Fruit fly (Drosophila melanogaster) S2 (cell line): ENCODE results near the gene Ras64B.

Experiments
- CG8478 ChIP-seq: fragments of >200 bp; optimal IDR thresholded peaks from 2 replicates; lab custom pipeline; 2018
- CTCF ChIP-seq, 2 experiments: fragments of >200 bp; optimal IDR thresholded peaks; 2 replicates each; lab custom pipeline; 2018

The Ras64B gene

dm6 chr3L:4115701-4116100 lies 23.2 kb upstream of the Ras64B start:
- no peak for TF ChIP-seq CTCF (optimal IDR thresholded peaks at IDR 0.05; lab: Kevin White, UChicago)
- TF ChIP-seq CG8478 (lab: Kevin White, UChicago) = no peak

dm6 chr3L:4116490-4117367 lies 22.1 kb upstream of the Ras64B start:
- TF ChIP-seq CTCF (optimal IDR thresholded peaks at IDR 0.05; lab: Kevin White, UChicago) (no peak), CG8478 (lab: Kevin White, UChicago) (no peak)

DNA sequence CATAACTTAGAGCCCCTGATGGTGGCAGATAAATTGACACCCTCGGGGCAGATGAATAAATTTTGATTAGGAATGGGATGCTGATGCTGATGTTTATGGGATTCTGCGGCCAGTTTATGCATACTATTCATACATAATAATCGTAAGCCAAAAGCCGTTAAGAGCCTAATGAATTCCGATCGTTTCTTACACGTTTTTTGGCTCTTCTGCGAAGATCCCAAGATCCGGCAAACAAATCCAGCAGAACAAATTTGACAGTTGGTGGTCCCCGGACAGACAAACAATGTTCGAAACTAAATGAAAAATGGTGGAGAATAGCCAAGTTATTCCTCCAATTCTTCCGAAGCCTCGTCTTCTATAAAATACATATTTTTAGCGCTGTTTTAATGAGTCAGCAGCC lies 21.4 kb upstream of the Ras64B start:
- no peak for TF ChIP-seq CTCF (optimal IDR thresholded peaks at IDR 0.05; lab: Kevin White, UChicago)
- no peak for TF ChIP-seq CG8478 (lab: Kevin White, UChicago)

DNA sequence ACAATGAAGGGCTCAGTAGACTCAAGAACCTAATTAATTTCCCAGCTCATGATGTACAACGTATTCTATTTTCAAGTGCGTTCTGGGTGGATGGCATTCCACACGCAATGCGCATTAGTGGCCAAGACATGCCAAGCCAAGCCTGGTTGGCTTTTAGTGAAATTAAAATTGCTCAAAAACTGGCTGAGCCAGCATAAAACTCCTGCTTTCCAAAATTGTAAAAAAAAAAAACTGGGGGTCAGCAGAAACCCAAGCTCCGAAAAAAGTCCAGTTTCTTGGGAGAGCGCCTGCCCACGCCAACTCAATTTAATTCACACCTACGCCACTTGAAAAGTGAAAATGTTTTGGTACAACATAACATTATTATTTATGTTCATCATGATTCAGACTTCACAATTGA lies 20.5 kb upstream of the Ras64B start:
- no peak for TF ChIP-seq CG8478 (lab: Kevin White, UChicago)
- TF ChIP-seq CTCF (optimal IDR thresholded peaks at IDR 0.05; lab: Kevin White, UChicago) = no peak

dm6 chr3L:4119636-4120357 lies 19.1 kb upstream of the Ras64B start:
- TF ChIP-seq CTCF (optimal IDR thresholded peaks at IDR 0.05; lab: Kevin White, UChicago) = no peak
- TF ChIP-seq CG8478 (lab: Kevin White, UChicago) = no peak

dm6 chr3L:4120358-4121349 lies 18.2 kb upstream of the Ras64B start:
- no peak for TF ChIP-seq CTCF (optimal IDR thresholded peaks at IDR 0.05; lab: Kevin White, UChicago)
- no peak for TF ChIP-seq CG8478 (lab: Kevin White, UChicago)

DNA sequence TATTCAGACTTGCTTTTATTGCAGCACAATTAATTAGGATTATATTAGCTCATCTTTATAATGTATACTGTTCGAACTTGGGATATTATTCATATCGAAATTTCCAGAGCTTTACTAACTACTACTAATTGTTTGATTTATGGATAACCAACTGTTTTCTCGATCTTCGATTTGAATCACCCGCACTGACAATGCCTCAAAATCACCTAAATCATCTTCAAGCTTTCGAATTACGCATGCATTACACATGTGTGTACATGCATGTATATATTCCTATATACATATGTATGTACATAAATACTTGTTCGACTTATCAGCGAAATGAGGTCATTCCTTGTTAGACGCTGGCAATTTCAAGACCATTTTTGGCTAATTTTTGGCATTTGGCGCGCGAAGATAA lies 17.3 kb upstream of the Ras64B start:
- TF ChIP-seq CG8478 (lab: Kevin White, UChicago) = no peak

DNA sequence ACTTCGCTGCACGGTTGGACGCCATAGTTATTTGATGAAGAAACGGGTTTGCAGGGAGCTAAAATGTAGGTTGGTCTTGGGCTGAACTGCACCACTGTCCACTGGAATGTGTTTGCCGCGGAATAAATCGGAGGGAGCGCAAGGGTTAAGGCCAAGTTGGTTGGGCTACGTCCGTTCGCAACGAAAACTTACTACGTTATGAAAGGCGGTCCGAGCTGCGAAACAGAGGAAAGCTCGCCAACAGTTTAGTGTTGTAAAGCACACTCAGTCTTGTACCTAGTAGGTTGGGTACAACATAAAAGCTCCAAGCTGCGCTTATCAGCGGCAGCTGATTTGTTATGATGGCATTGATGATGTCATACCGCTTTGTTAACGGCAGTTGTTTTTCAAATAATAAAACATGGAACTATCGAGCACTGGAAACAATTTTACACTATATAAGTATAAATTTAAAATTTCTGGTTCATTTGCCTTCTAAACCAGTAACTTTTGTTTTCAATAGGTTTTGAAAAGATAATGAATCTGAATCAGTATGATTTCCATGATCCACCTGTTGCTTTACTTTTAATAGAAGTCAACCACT lies 16.6 kb upstream of the Ras64B start, which contains the start of gene Chd64:
TSS of gene Chd64 (minus strand) at position 204 of the 583 bp plus-strand sequence.
- TF ChIP-seq CG8478 (lab: Kevin White, UChicago) (no peak), CTCF (optimal IDR thresholded peaks at IDR 0.05; lab: Kevin White, UChicago) (no peak)

dm6 chr3L:4125709-4126108 lies 13.2 kb upstream of the Ras64B start:
- no peak for TF ChIP-seq CTCF (optimal IDR thresholded peaks at IDR 0.05; lab: Kevin White, UChicago)
- TF ChIP-seq CG8478 (lab: Kevin White, UChicago) = no peak

DNA sequence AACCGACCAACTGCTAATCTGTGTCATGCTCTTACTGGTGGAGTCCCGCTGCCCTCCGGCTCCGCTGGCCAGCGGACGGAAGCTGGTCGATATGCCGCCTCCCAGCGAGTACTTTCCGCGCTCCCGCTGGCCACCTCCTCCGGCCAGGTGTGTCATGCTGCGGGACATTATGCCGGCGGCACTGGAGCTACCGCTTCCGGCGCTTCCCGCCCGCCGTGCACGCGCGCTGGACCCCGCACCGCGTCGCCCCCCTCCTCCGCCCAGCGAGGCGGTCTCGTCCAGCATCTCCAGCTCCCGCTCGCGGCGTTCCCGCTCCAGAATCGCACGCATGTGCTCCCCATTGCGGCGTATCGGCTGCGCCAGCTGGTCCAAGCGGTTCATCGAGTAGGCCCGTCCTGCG lies 10.3 kb upstream of the Ras64B start:
- TF ChIP-seq CG8478 (lab: Kevin White, UChicago) = no peak
- TF ChIP-seq CTCF (optimal IDR thresholded peaks at IDR 0.05; lab: Kevin White, UChicago) = no peak

dm6 chr3L:4130743-4131142 lies 8.1 kb upstream of the Ras64B start:
- TF ChIP-seq CG8478 (lab: Kevin White, UChicago) (no peak), CTCF (optimal IDR thresholded peaks at IDR 0.05; lab: Kevin White, UChicago) (no peak)

DNA sequence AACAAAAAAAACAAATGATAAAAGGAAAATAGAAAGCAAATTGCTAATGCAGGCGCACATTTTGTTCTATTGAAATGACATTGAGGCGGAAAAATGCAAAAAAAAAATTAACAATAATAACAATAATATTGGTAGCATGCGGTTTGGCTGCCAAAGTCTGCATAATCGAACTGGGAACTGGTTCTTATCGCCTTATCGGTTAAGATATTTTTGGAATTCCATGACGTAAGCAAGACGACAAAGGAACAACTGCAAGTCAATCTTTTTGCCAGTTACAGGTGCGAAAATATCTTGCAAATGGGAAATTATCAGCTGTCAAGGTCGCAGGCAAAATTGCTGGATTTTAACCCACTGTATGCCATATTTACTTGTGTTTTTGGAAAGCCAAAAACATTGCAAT lies 6.3 kb upstream of the Ras64B start:
- no peak for TF ChIP-seq CG8478 (lab: Kevin White, UChicago)

DNA sequence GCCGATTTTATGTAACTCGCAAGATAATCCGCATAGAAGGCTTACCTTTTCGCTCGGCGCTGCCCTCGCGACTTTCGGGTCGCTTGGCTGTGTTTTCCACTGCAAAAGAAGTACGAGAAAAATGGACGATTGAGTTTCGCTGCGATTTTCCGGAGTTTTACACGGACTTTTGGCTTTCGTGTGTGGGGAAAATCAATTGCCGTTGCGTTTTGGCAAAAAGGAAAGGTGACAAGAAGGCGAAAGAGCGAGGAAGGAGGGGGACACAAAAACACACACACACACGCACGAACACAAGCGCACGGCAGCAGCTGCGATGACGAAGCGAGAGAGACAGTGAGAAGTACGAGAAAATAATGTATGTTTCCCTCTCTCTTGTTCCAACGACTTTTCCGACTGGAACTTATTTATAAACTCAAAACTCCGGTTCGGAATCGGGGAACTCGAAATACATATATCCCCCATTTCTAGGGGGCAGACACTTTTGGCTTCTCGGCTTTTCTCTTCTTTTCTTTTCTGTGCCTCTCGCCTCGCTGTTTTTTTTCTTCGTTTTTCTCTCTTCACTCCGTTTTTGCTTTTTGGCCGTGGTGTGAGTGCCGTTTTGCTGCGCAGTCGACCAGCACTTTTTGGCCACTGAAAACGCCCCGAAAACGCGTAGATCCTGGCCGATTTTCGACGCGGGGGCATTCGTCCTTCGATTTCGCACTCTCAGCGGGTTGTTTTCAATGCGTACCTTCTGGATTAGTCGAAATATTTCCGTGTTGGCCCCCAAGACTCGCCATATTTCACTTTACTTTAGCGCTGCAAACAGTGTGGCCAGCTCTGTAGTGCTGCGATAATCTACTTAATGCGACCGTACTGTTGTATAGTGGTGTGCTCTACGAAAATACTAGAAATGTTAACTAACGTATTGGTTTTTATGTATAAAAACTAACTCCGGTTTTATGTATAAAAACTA lies 4.9 kb upstream of the Ras64B start, which contains the start of gene ens:
TSS of gene ens (minus strand) at position 827 of the 955 bp plus-strand sequence.
- TF ChIP-seq CG8478 (lab: Kevin White, UChicago) = no peak
- peak in 1 of 2 experiments; percentile 18 for TF ChIP-seq CTCF (optimal IDR thresholded peaks at IDR 0.05; lab: Kevin White, UChicago)
